Fruit fly (Drosophila melanogaster) Kc167 (cell line): Measurements from ENCODE around the gene Osi1.

Source experiments
- Myc ChIP-seq: fragments of >200 bp; optimal IDR thresholded peaks from 2 replicates; lab custom pipeline; 2017; ENCODE audit warnings: missing external identifiers
- Sin3A ChIP-seq: fragments of >200 bp; optimal IDR thresholded peaks from 2 replicates; lab custom pipeline; 2018; ENCODE audit warnings: missing external identifiers
- h ChIP-seq: fragments of >200 bp; optimal IDR thresholded peaks from 3 replicates; lab custom pipeline; 2018; ENCODE audit warnings: missing external identifiers
- insv ChIP-seq: fragments of >200 bp; optimal IDR thresholded peaks from 3 replicates; lab custom pipeline; 2018; ENCODE audit warnings: missing external identifiers
- psq ChIP-seq: fragments of >200 bp; optimal IDR thresholded peaks from 2 replicates; lab custom pipeline; 2017; ENCODE audit warnings: missing external identifiers
- ttk ChIP-seq: sonication (Bioruptor generic); optimal IDR thresholded peaks from 2 replicates; lab custom pipeline; 2017; ENCODE audit warnings: missing external identifiers

Gene Osi1

dm6 chr3R:6173249-6173648 is at the start of gene Osi1:
Gene Osi1 (plus strand): TSS chr3R:6173549.
- no peak for TF ChIP-seq psq
- TF ChIP-seq Sin3A (lab: Kevin White, UChicago) = no peak
- TF ChIP-seq Myc (lab: Kevin White, UChicago) = no peak
- TF ChIP-seq h (lab: Kevin White, UChicago) = no peak
- TF ChIP-seq ttk (lab: Kevin White, UChicago) = no peak
- TF ChIP-seq insv (lab: Kevin White, UChicago) = no peak

dm6 chr3R:6141768-6142167 is 31.6 kb upstream of the Osi1 start:
- TF ChIP-seq Myc (lab: Kevin White, UChicago) (no peak), ttk (lab: Kevin White, UChicago) (no peak), insv (lab: Kevin White, UChicago) (no peak), h (lab: Kevin White, UChicago) (no peak)

- no peak for TF ChIP-seq Sin3A (lab: Kevin White, UChicago)
- TF ChIP-seq Myc (lab: Kevin White, UChicago) = no peak
- no peak for TF ChIP-seq psq
- no peak for TF ChIP-seq ttk (lab: Kevin White, UChicago)
- no peak for TF ChIP-seq h (lab: Kevin White, UChicago)
- no peak for TF ChIP-seq insv (lab: Kevin White, UChicago)
Observed at dm6 chr3R:6149130-6149529, 24.2 kb upstream of the Osi1 start.

- TF ChIP-seq psq (no peak), insv (lab: Kevin White, UChicago) (no peak), ttk (lab: Kevin White, UChicago) (no peak), h (lab: Kevin White, UChicago) (no peak), Sin3A (lab: Kevin White, UChicago) (no peak), Myc (lab: Kevin White, UChicago) (no peak)
Observed at dm6 chr3R:6149593-6149992, 23.8 kb upstream of the Osi1 start.

- TF ChIP-seq Sin3A (lab: Kevin White, UChicago) (no peak), Myc (lab: Kevin White, UChicago) (no peak), insv (lab: Kevin White, UChicago) (no peak), psq (no peak), ttk (lab: Kevin White, UChicago) (no peak), h (lab: Kevin White, UChicago) (no peak)
Observed at dm6 chr3R:6153574-6153973, 19.8 kb upstream of the Osi1 start.

dm6 chr3R:6154773-6155295 is 18.5 kb upstream of the Osi1 start:
- TF ChIP-seq insv (lab: Kevin White, UChicago) (no peak), h (lab: Kevin White, UChicago) (no peak), ttk (lab: Kevin White, UChicago) (no peak), Sin3A (lab: Kevin White, UChicago) (no peak), psq (no peak), Myc (lab: Kevin White, UChicago) (no peak)

- TF ChIP-seq Myc (lab: Kevin White, UChicago) (no peak), psq (no peak), Sin3A (lab: Kevin White, UChicago) (no peak), insv (lab: Kevin White, UChicago) (no peak), ttk (lab: Kevin White, UChicago) (no peak), h (lab: Kevin White, UChicago) (no peak)
Observed at dm6 chr3R:6156963-6157498, 16.3 kb upstream of the Osi1 start, which contains the start of gene CG31559. Gene CG31559 (minus strand): TSS chr3R:6157235.

- no peak for TF ChIP-seq psq
- TF ChIP-seq insv (lab: Kevin White, UChicago) = no peak
- no peak for TF ChIP-seq ttk (lab: Kevin White, UChicago)
- no peak for TF ChIP-seq h (lab: Kevin White, UChicago)
- TF ChIP-seq Myc (lab: Kevin White, UChicago) = no peak
- TF ChIP-seq Sin3A (lab: Kevin White, UChicago) = no peak
Observed at dm6 chr3R:6167183-6167582, 6.2 kb upstream of the Osi1 start, which contains the start of gene CG1077. Gene CG1077 (plus strand): TSS chr3R:6167483.

dm6 chr3R:6170737-6171136 is 2.6 kb upstream of the Osi1 start:
- TF ChIP-seq psq (no peak), Sin3A (lab: Kevin White, UChicago) (no peak), Myc (lab: Kevin White, UChicago) (no peak), insv (lab: Kevin White, UChicago) (no peak), h (lab: Kevin White, UChicago) (no peak), ttk (lab: Kevin White, UChicago) (no peak)

dm6 chr3R:6182511-6182910 is 9.2 kb downstream of the Osi1 start:
- TF ChIP-seq h (lab: Kevin White, UChicago) (no peak), Sin3A (lab: Kevin White, UChicago) (no peak), psq (no peak), insv (lab: Kevin White, UChicago) (no peak), ttk (lab: Kevin White, UChicago) (no peak), Myc (lab: Kevin White, UChicago) (no peak)

- no peak for TF ChIP-seq Myc (lab: Kevin White, UChicago)
- no peak for TF ChIP-seq Sin3A (lab: Kevin White, UChicago)
- no peak for TF ChIP-seq h (lab: Kevin White, UChicago)
- no peak for TF ChIP-seq ttk (lab: Kevin White, UChicago)
- TF ChIP-seq psq = no peak
- TF ChIP-seq insv (lab: Kevin White, UChicago) = no peak
Observed at dm6 chr3R:6187015-6187414, 13.7 kb downstream of the Osi1 start, which contains the start of gene NPFR. Gene NPFR (plus strand): TSS chr3R:6187315.

- TF ChIP-seq h (lab: Kevin White, UChicago) = no peak
- TF ChIP-seq Myc (lab: Kevin White, UChicago) = no peak
- no peak for TF ChIP-seq ttk (lab: Kevin White, UChicago)
- no peak for TF ChIP-seq insv (lab: Kevin White, UChicago)
- no peak for TF ChIP-seq psq
- no peak for TF ChIP-seq Sin3A (lab: Kevin White, UChicago)
Observed at dm6 chr3R:6196416-6196815, 23.1 kb downstream of the Osi1 start.
